Fruit fly (Drosophila melanogaster) whole organism, embryonic: Measurements from ENCODE around the gene CG15530.

Experiments used
- Abd-B ChIP-seq: fragments of 200-800 bp; sonication (Bioruptor generic); optimal IDR thresholded peaks from 2 replicates; lab custom pipeline; 2018; ENCODE audit warnings: missing biosample characterization, mild to moderate bottlenecking, missing genetic modification characterization, moderate library complexity
- Ada2b ChIP-seq: fragments of 200-800 bp; sonication (Bioruptor generic); IDR thresholded peaks from 2 replicates; pipeline ENCODE4 v1.3.6; 2022; ENCODE audit warnings: missing biosample characterization, missing genetic modification characterization
- CG10267 ChIP-seq: fragments of 200-800 bp; sonication (Bioruptor generic); optimal IDR thresholded peaks from 2 replicates; lab custom pipeline; 2018; ENCODE audit warnings: missing biosample characterization, mild to moderate bottlenecking, missing genetic modification characterization, moderate library complexity
- CG12769 ChIP-seq: fragments of 200-800 bp; sonication (Bioruptor generic); optimal IDR thresholded peaks from 2 replicates; lab custom pipeline; 2019; ENCODE audit warnings: missing biosample characterization, mild to moderate bottlenecking, missing genetic modification characterization, moderate library complexity
- CG15269 ChIP-seq: fragments of 200-800 bp; sonication (Bioruptor generic); optimal IDR thresholded peaks from 2 replicates; lab custom pipeline; 2018; ENCODE audit warnings: missing biosample characterization, mild to moderate bottlenecking, missing genetic modification characterization, moderate library complexity
- CG1529 ChIP-seq: fragments of 200-800 bp; sonication (Bioruptor generic); optimal IDR thresholded peaks from 3 replicates; lab custom pipeline; 2018; ENCODE audit warnings: missing biosample characterization, missing genetic modification characterization
- CG15601 ChIP-seq: fragments of 200-800 bp; sonication (Bioruptor generic); optimal IDR thresholded peaks from 3 replicates; lab custom pipeline; 2019; ENCODE audit warnings: missing biosample characterization, mild to moderate bottlenecking, missing genetic modification characterization, moderate library complexity
- CG17186 ChIP-seq: fragments of 200-800 bp; sonication (Bioruptor generic); optimal IDR thresholded peaks from 3 replicates; lab custom pipeline; 2017; ENCODE audit warnings: missing biosample characterization, missing genetic modification reagents, missing genetic modification characterization
- CG18011 ChIP-seq: fragments of 200-800 bp; sonication (Bioruptor generic); optimal IDR thresholded peaks from 2 replicates; lab custom pipeline; 2017; ENCODE audit warnings: missing biosample characterization, missing genetic modification characterization, mild to moderate bottlenecking, moderate library complexity, missing genotype
- CG18619 ChIP-seq: fragments of 200-800 bp; sonication (Bioruptor generic); optimal IDR thresholded peaks from 3 replicates; lab custom pipeline; 2017; ENCODE audit warnings: missing biosample characterization, mild to moderate bottlenecking, missing genetic modification characterization
- CG4282 ChIP-seq: fragments of 200-800 bp; sonication (Bioruptor generic); optimal IDR thresholded peaks from 2 replicates; lab custom pipeline; 2016; ENCODE audit warnings: missing biosample characterization, missing genetic modification characterization
- CG4617 ChIP-seq: fragments of 200-800 bp; sonication (Bioruptor generic); optimal IDR thresholded peaks from 3 replicates; lab custom pipeline; 2016; ENCODE audit warnings: missing biosample characterization, missing genetic modification characterization, borderline replicate concordance
- CG4820 ChIP-seq: fragments of 200-800 bp; sonication (Bioruptor generic); optimal IDR thresholded peaks from 3 replicates; lab custom pipeline; 2016; ENCODE audit warnings: missing biosample characterization, missing genetic modification characterization
- CG4854 ChIP-seq: fragments of 200-800 bp; sonication (Bioruptor generic); optimal IDR thresholded peaks from 2 replicates; lab custom pipeline; 2016; ENCODE audit warnings: missing biosample characterization, missing genetic modification characterization, inconsistent platforms
- CG6175 ChIP-seq: fragments of 200-800 bp; sonication (Bioruptor generic); IDR thresholded peaks from 3 replicates; pipeline ENCODE4 v1.3.6; 2022; ENCODE audit warnings: missing biosample characterization, missing genetic modification characterization
- CG6854 ChIP-seq: fragments of 200-800 bp; sonication (Bioruptor generic); optimal IDR thresholded peaks from 3 replicates; lab custom pipeline; 2017; ENCODE audit warnings: missing biosample characterization, mild to moderate bottlenecking, missing genetic modification characterization
- CG9609 ChIP-seq: fragments of 200-800 bp; sonication (Bioruptor generic); optimal IDR thresholded peaks from 3 replicates; lab custom pipeline; 2016; ENCODE audit warnings: missing biosample characterization, missing genetic modification characterization
- CkIIα-i1 ChIP-seq: fragments of 200-800 bp; sonication (Bioruptor generic); IDR thresholded peaks from 2 replicates; pipeline ENCODE4 v1.3.6; 2022; ENCODE audit warnings: missing biosample characterization, missing genetic modification characterization
- Drgx ChIP-seq: fragments of 200-800 bp; sonication (Bioruptor generic); IDR thresholded peaks from 2 replicates; pipeline ENCODE4 v1.3.6; 2022; ENCODE audit warnings: missing biosample characterization, missing genetic modification characterization
- Gug ChIP-seq: fragments of 200-800 bp; sonication (Bioruptor generic); IDR thresholded peaks from 4 replicates; pipeline ENCODE4 v1.3.6; 2022; ENCODE audit warnings: missing biosample characterization, missing genetic modification characterization
- H2.0 ChIP-seq: fragments of 200-800 bp; sonication (Bioruptor generic); IDR thresholded peaks from 2 replicates; pipeline ENCODE4 v1.3.6; 2022; ENCODE audit warnings: missing biosample characterization, missing genetic modification characterization
- Hand ChIP-seq: fragments of 200-800 bp; sonication (Bioruptor generic); optimal IDR thresholded peaks from 2 replicates; lab custom pipeline; 2017; ENCODE audit warnings: mild to moderate bottlenecking, missing biosample characterization, missing genetic modification reagents, missing genetic modification characterization
- MESR4 ChIP-seq: fragments of 200-800 bp; sonication (Bioruptor generic); optimal IDR thresholded peaks from 2 replicates; lab custom pipeline; 2018; ENCODE audit warnings: missing biosample characterization, mild to moderate bottlenecking, missing genetic modification characterization, moderate library complexity
- Max ChIP-seq: fragments of 200-800 bp; sonication (Bioruptor generic); optimal IDR thresholded peaks from 2 replicates; lab custom pipeline; 2016; ENCODE audit warnings: missing biosample characterization, mild to moderate bottlenecking, missing genetic modification characterization
- NC2β ChIP-seq: fragments of 200-800 bp; sonication (Bioruptor generic); optimal IDR thresholded peaks from 2 replicates; lab custom pipeline; 2016; ENCODE audit warnings: missing biosample characterization, missing genetic modification characterization
- Oaz ChIP-seq: fragments of 200-800 bp; sonication (Bioruptor generic); IDR thresholded peaks from 2 replicates; pipeline ENCODE4 v1.3.6; 2022; ENCODE audit warnings: missing biosample characterization, missing genetic modification characterization
- Pdp1 ChIP-seq, 2 experiments: fragments of 200-800 bp; sonication (Bioruptor generic); optimal IDR thresholded peaks; 3 replicates each; lab custom pipeline; 2016; ENCODE audit warnings: missing biosample characterization in 2 of 2, missing genetic modification characterization in 2 of 2, mild to moderate bottlenecking in 1 of 2, moderate library complexity in 1 of 2
- Side ChIP-seq: fragments of 200-800 bp; sonication (Bioruptor generic); optimal IDR thresholded peaks from 2 replicates; lab custom pipeline; 2016; ENCODE audit warnings: missing biosample characterization, missing genetic modification characterization
- Six4 ChIP-seq: fragments of 200-800 bp; sonication (Bioruptor generic); optimal IDR thresholded peaks from 2 replicates; lab custom pipeline; 2016; ENCODE audit warnings: missing biosample characterization, missing genetic modification characterization
- Vsx1 ChIP-seq: fragments of 200-800 bp; sonication (Bioruptor generic); optimal IDR thresholded peaks from 2 replicates; lab custom pipeline; 2017; ENCODE audit warnings: missing biosample characterization, mild to moderate bottlenecking, missing genetic modification characterization, missing genetic modification reagents
- aop ChIP-seq: fragments of 200-800 bp; sonication (Bioruptor generic); IDR thresholded peaks from 2 replicates; pipeline ENCODE4 v1.3.6; 2022; ENCODE audit warnings: missing biosample characterization, missing genetic modification characterization
- az2 ChIP-seq: fragments of 200-800 bp; sonication (Bioruptor generic); optimal IDR thresholded peaks from 3 replicates; lab custom pipeline; 2016; ENCODE audit warnings: missing biosample characterization, missing genetic modification characterization
- bigmax ChIP-seq: fragments of 200-800 bp; sonication (Bioruptor generic); optimal IDR thresholded peaks from 2 replicates; lab custom pipeline; 2018; ENCODE audit warnings: missing biosample characterization, mild to moderate bottlenecking, missing genetic modification characterization
- cg ChIP-seq: fragments of 200-800 bp; sonication (Bioruptor generic); optimal IDR thresholded peaks from 3 replicates; lab custom pipeline; 2019; ENCODE audit warnings: missing biosample characterization, mild to moderate bottlenecking, missing genetic modification characterization, moderate library complexity
- chm ChIP-seq: fragments of 200-800 bp; sonication (Bioruptor generic); IDR thresholded peaks from 2 replicates; pipeline ENCODE4 v1.3.6; 2022; ENCODE audit warnings: missing biosample characterization, missing genetic modification characterization
- crp ChIP-seq, 2 experiments: fragments of 200-800 bp; sonication (Bioruptor generic); optimal IDR thresholded peaks; 2 replicates in 1 of 2; 3 replicates in 1 of 2; lab custom pipeline; 2017; ENCODE audit warnings: missing biosample characterization in 2 of 2, missing genetic modification characterization in 2 of 2, mild to moderate bottlenecking in 1 of 2, moderate library complexity in 1 of 2
- dysf ChIP-seq: fragments of 200-800 bp; sonication (Bioruptor generic); IDR thresholded peaks from 3 replicates; pipeline ENCODE4 v1.3.6; 2022; ENCODE audit warnings: missing biosample characterization, missing genetic modification characterization
- en ChIP-seq: fragments of 200-800 bp; sonication (Bioruptor generic); optimal IDR thresholded peaks from 2 replicates; lab custom pipeline; 2016; ENCODE audit warnings: missing biosample characterization, missing genetic modification characterization
- her ChIP-seq: fragments of 200-800 bp; sonication (Bioruptor generic); optimal IDR thresholded peaks from 2 replicates; lab custom pipeline; 2016; ENCODE audit warnings: missing biosample characterization, missing genetic modification characterization
- jing ChIP-seq: fragments of 200-800 bp; sonication (Bioruptor generic); optimal IDR thresholded peaks from 2 replicates; lab custom pipeline; 2018; ENCODE audit warnings: missing biosample characterization, mild to moderate bottlenecking, missing genetic modification characterization
- lmd ChIP-seq: fragments of 200-800 bp; sonication (Bioruptor generic); IDR thresholded peaks from 2 replicates; pipeline ENCODE4 v1.3.6; 2022; ENCODE audit warnings: missing biosample characterization, missing genetic modification characterization
- nmo ChIP-seq: fragments of 200-800 bp; sonication (Bioruptor generic); optimal IDR thresholded peaks from 2 replicates; lab custom pipeline; 2018; ENCODE audit warnings: missing biosample characterization, mild to moderate bottlenecking, missing genetic modification characterization, moderate library complexity
- nom ChIP-seq: fragments of 200-800 bp; sonication (Bioruptor generic); optimal IDR thresholded peaks from 2 replicates; lab custom pipeline; 2017; ENCODE audit warnings: missing biosample characterization, missing genetic modification characterization, mild to moderate bottlenecking, moderate library complexity, missing genetic modification reagents
- ranshi ChIP-seq: fragments of 200-800 bp; sonication (Bioruptor generic); IDR thresholded peaks from 2 replicates; pipeline ENCODE4 v1.3.6; 2022; ENCODE audit warnings: missing biosample characterization, missing genetic modification characterization
- sima ChIP-seq: fragments of 200-800 bp; sonication (Bioruptor generic); optimal IDR thresholded peaks from 2 replicates; lab custom pipeline; 2016; ENCODE audit warnings: missing biosample characterization, missing genetic modification characterization
- sisA ChIP-seq: fragments of 200-800 bp; sonication (Bioruptor generic); IDR thresholded peaks from 2 replicates; pipeline ENCODE4 v1.3.6; 2022; ENCODE audit warnings: missing biosample characterization, missing genetic modification characterization
- ssp ChIP-seq: fragments of 200-800 bp; sonication (Bioruptor generic); IDR thresholded peaks from 2 replicates; pipeline ENCODE4 v1.3.6; 2022; ENCODE audit warnings: missing biosample characterization, missing genetic modification characterization
- toy ChIP-seq: fragments of 200-800 bp; sonication (Bioruptor generic); IDR thresholded peaks from 2 replicates; pipeline ENCODE4 v1.3.6; 2022; ENCODE audit warnings: missing biosample characterization, missing genetic modification characterization
- zen2 ChIP-seq: fragments of 200-800 bp; sonication (Bioruptor generic); IDR thresholded peaks from 3 replicates; pipeline ENCODE4 v1.3.6; 2022; ENCODE audit warnings: missing biosample characterization, missing genetic modification characterization; ENCODE audit not compliant: partially characterized antibody

Gene CG15530

DNA sequence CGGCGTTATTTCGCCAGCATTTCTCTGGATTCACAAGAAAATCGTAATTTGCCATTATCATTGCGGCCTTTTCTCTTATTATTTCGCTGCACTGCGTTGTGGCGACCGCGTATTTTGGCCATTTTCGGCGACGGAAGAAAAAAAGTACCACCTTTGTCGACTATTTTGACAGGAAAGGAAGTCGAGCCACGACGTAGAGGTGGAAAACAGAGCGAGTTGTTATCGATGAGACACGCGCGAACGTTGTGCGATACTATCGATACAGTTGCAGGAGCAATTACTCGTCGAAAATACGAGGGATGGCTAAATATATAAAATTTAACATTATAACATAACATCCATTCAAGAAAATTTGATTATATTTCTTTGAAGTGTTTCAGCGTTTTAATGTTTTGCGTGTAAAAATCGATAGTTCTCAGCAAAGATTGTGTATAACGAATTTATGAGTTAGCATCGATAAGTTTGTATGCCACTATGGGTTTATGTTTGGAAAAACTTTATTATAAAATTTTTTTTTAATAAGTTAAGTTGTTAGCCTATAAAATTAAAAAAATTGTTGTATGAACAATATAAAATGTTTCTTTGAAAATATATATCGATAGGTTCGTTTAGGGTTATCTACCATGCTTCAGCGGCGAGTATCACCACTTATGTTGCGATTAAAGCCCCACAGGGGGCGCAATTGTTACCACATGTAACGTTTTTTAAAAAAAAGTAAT, 31.2 kb downstream of the CG15530 start, which contains the start of gene RpS7 (continued):
- TF ChIP-seq sisA (0 out of 2 replicates have a peak, but pooled peaks have one; percentile 15), aop (GFP tag; lab: Robert Waterston, UW) (no peak), Oaz (GFP tag; lab: Robert Waterston, UW) (peak; percentile 54), CG12769 (peak; percentile 38), CG4282 (GFP tag; lab: Kevin White, UChicago) (no peak), Vsx1 (GFP tag; lab: Kevin White, UChicago) (peak; percentile 74), nom (GFP tag; lab: Kevin White, UChicago) (peak; percentile 90), Side (GFP tag; lab: Kevin White, UChicago) (peak; percentile 51), zen2 (GFP tag; lab: Robert Waterston, UW) (peak; percentile 94), CG1529 (GFP tag; lab: Kevin White, UChicago) (peak; percentile 58), MESR4 (peak; percentile 97), Hand (GFP tag; lab: Kevin White, UChicago) (peak; percentile 69), sima (GFP tag; lab: Kevin White, UChicago) (no peak), az2 (peak; percentile 26), Abd-B (GFP tag; lab: Kevin White, UChicago) (no peak), CG15269 (peak; percentile 75), jing (no peak), Ada2b (GFP tag; lab: Robert Waterston, UW) (peak; percentile 50; the same call in 1 of the 2 replicates), lmd (GFP tag; lab: Robert Waterston, UW) (peak; percentile 55), Drgx (GFP tag; lab: Robert Waterston, UW) (peak; percentile 53), Max (GFP tag; lab: Kevin White, UChicago) (peak; percentile 25), toy (GFP tag; lab: Robert Waterston, UW) (0 out of 2 replicates have a peak, but pooled peaks have one; percentile 33), her (GFP tag; lab: Kevin White, UChicago) (peak; percentile 96), crp (GFP tag; optimal IDR thresholded peaks at IDR 0.05; lab: Kevin White, UChicago) (peak in 1 of 2 experiments; percentile 35), CG15601 (tag; lab: Kevin White, UChicago) (peak; percentile 62), cg (GFP tag; lab: Kevin White, UChicago) (no peak), CG4820 (GFP tag; lab: Kevin White, UChicago) (no peak), CG18619 (GFP tag; lab: Kevin White, UChicago) (peak; percentile 70), NC2β (GFP tag; lab: Kevin White, UChicago) (peak; percentile 93), Six4 (GFP tag; lab: Kevin White, UChicago) (peak; percentile 23), CG9609 (GFP tag; lab: Kevin White, UChicago) (no peak), H2.0 (GFP tag; lab: Robert Waterston, UW) (peak; percentile 78), CG4617 (GFP tag; lab: Kevin White, UChicago) (peak; percentile 2), CG4854 (GFP tag; lab: Kevin White, UChicago) (peak; percentile 50), CG18011 (GFP tag; lab: Kevin White, UChicago) (peak; percentile 28), CG6175 (GFP tag; lab: Robert Waterston, UW) (peak; percentile 67; the same call in 1 of the 3 replicates), Gug (GFP tag; lab: Robert Waterston, UW) (peak; percentile 72; the same call in 3 of the 4 replicates), CkIIα-i1 (no peak), CG10267 (tag; lab: Kevin White, UChicago) (peak; percentile 64), bigmax (GFP tag; lab: Kevin White, UChicago) (peak; percentile 38), ranshi (GFP tag; lab: Robert Waterston, UW) (peak; percentile 80), ssp (peak; percentile 39; the same call in 1 of the 2 replicates), en (GFP tag; lab: Kevin White, UChicago) (no peak), dysf (peak; percentile 73; the same call in 2 of the 3 replicates), CG6854 (GFP tag; lab: Kevin White, UChicago) (peak; percentile 76), nmo (GFP tag; lab: Kevin White, UChicago) (peak; percentile 77), CG17186 (GFP tag; lab: Kevin White, UChicago) (peak; percentile 67), Pdp1 (GFP tag; optimal IDR thresholded peaks at IDR 0.05; lab: Kevin White, UChicago) (peak; percentile 5 to 72), chm (GFP tag; lab: Robert Waterston, UW) (peak; percentile 85)
